Worm (Caenorhabditis elegans): ENCODE results near the gene T25E12.6.

DNA sequence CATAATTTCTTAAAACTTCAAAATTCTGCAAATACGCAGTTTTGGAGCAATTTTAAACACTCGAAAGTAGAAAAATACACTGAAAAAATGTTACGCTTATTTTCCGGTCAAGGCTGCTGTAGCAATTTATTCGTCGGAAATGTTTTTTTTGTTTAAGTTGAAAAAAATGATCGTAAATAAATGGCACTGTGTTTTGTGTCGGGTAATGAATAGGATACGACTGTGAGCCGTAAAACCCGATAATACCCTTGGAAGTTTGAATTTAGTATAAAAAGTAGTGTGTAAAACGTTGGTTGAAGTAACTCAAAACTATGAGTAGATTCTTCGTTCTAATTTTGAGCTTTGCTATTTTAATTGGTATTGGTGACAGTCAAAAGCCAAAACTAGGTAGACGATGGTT, 15.3 kb upstream of the T25E12.6 start, which contains the start of gene T25E12.14:
- TF ChIP-seq W03F9.2 (tag; optimal IDR thresholded peaks at IDR 0.05) (no peak), him-1 (tag; optimal IDR thresholded peaks at IDR 0.05) (no peak), dao-5 (tag; optimal IDR thresholded peaks at IDR 0.05) (no peak)
